Worm (Caenorhabditis elegans) whole organism, L2 larva: ENCODE measurements around the gene Y71H2AM.12.

Experiments
- F13H6.1 ChIP-seq: sonication (generic microtip); optimal IDR thresholded peaks from 2 replicates; lab custom pipeline; 2016; ENCODE audit warnings: missing genetic modification characterization, missing compliant biosample characterization
- aly-2 ChIP-seq: fragments of 150-350 bp; optimal IDR thresholded peaks from 2 replicates; lab custom pipeline; 2014; ENCODE audit warnings: missing biosample characterization, missing genetic modification characterization
- dmd-4 ChIP-seq: sonication (generic microtip); optimal IDR thresholded peaks from 2 replicates; lab custom pipeline; 2017; ENCODE audit warnings: missing biosample characterization, missing genetic modification characterization
- elt-3 ChIP-seq: sonication (generic microtip); optimal IDR thresholded peaks from 2 replicates; lab custom pipeline; 2017; ENCODE audit warnings: missing biosample characterization, missing genetic modification characterization
- fos-1 ChIP-seq: fragments of 150-350 bp; optimal IDR thresholded peaks from 2 replicates; lab custom pipeline; 2014; ENCODE audit warnings: missing biosample characterization, missing genetic modification characterization
- mab-5 ChIP-seq: fragments of 150-350 bp; optimal IDR thresholded peaks from 2 replicates; lab custom pipeline; 2014; ENCODE audit warnings: missing biosample characterization, missing genetic modification characterization
- nhr-77 ChIP-seq: fragments of 150-350 bp; optimal IDR thresholded peaks from 2 replicates; lab custom pipeline; 2014; ENCODE audit warnings: missing biosample characterization, missing genetic modification characterization
- skn-1 ChIP-seq: sonication (generic microtip); optimal IDR thresholded peaks from 2 replicates; lab custom pipeline; 2017; ENCODE audit warnings: missing biosample characterization, missing genetic modification characterization
- snpc-4 ChIP-seq: fragments of 150-350 bp; optimal IDR thresholded peaks from 2 replicates; lab custom pipeline; 2014; ENCODE audit warnings: missing biosample characterization, missing genetic modification characterization
- unc-62 ChIP-seq: fragments of 150-350 bp; optimal IDR thresholded peaks from 2 replicates; lab custom pipeline; 2014; ENCODE audit warnings: missing biosample characterization, missing genetic modification reagents, missing genetic modification characterization

DNA sequence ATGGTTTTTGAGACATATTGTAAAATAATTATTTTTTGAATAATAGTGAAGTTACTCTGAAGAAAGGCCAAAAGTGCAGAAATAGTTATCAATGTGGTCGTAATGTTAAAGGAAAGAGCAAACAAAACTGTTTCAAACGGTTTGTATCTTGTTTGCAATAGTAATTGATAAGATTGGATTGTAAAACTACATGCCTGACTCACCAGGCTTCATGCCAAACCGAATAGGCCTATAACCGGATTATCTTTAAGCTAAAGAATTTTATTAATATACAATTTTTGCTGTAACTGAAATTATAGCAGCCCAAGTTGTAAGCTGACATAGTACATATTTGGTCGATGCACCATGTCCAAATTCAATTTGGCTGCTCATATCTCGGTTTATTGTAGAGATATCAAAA is 12.7 kb upstream of the Y71H2AM.12 start, which contains the start of gene Y71H2AM.14:
- TF ChIP-seq unc-62 (GFP tag; lab: Kevin White, UChicago), result no peak
- TF ChIP-seq fos-1 (tag; lab: Kevin White, UChicago), result peak; percentile 51
- TF ChIP-seq dmd-4 (tag; lab: Kevin White, UChicago), result no peak
- no peak for TF ChIP-seq snpc-4 (tag; lab: Kevin White, UChicago)
- no peak for TF ChIP-seq skn-1 (tag; lab: Kevin White, UChicago)
- TF ChIP-seq nhr-77 (tag; lab: Kevin White, UChicago), result no peak
- TF ChIP-seq mab-5 (tag; lab: Kevin White, UChicago), result no peak
- no peak for TF ChIP-seq F13H6.1
- no peak for TF ChIP-seq elt-3 (tag; lab: Kevin White, UChicago)
- no peak for TF ChIP-seq aly-2 (tag; lab: Kevin White, UChicago)
